Fruit fly (Drosophila melanogaster) whole organism, embryonic: ENCODE results near the gene CG43915.
A peak's percentile ranks its signal among the peaks of the same experiment; 100 is the strongest.

Experiments used
- B-H1 ChIP-seq: fragments of 200-800 bp; sonication (Bioruptor generic); IDR thresholded peaks from 3 replicates; pipeline ENCODE4 v1.3.6; 2022; ENCODE audit warnings: missing biosample characterization, missing genetic modification characterization
- CG10209 ChIP-seq: fragments of 200-800 bp; sonication (Bioruptor generic); optimal IDR thresholded peaks from 3 replicates; lab custom pipeline; 2017; ENCODE audit warnings: missing biosample characterization, mild to moderate bottlenecking, missing genetic modification characterization, missing genetic modification reagents
- CG11247 ChIP-seq: fragments of 200-800 bp; sonication (Bioruptor generic); IDR thresholded peaks from 2 replicates; pipeline ENCODE4 v1.3.6; 2022; ENCODE audit warnings: missing biosample characterization, missing genetic modification characterization
- CG12155 ChIP-seq: fragments of 200-800 bp; sonication (Bioruptor generic); optimal IDR thresholded peaks from 3 replicates; lab custom pipeline; 2016; ENCODE audit warnings: missing biosample characterization, missing genetic modification characterization
- CG12659 ChIP-seq: fragments of 200-800 bp; sonication (Bioruptor generic); optimal IDR thresholded peaks from 3 replicates; lab custom pipeline; 2017; ENCODE audit warnings: mild to moderate bottlenecking, missing biosample characterization, missing genetic modification reagents, missing genetic modification characterization
- CG12769 ChIP-seq: fragments of 200-800 bp; sonication (Bioruptor generic); optimal IDR thresholded peaks from 2 replicates; lab custom pipeline; 2019; ENCODE audit warnings: missing biosample characterization, mild to moderate bottlenecking, missing genetic modification characterization, moderate library complexity
- CG13894 ChIP-seq: fragments of 200-800 bp; sonication (Bioruptor generic); optimal IDR thresholded peaks from 3 replicates; lab custom pipeline; 2018; ENCODE audit warnings: missing biosample characterization, mild to moderate bottlenecking, missing genetic modification characterization, moderate library complexity
- CG15073 ChIP-seq: fragments of 200-800 bp; sonication (Bioruptor generic); optimal IDR thresholded peaks from 2 replicates; lab custom pipeline; 2016; ENCODE audit warnings: missing biosample characterization, missing genetic modification characterization
- CG1529 ChIP-seq: fragments of 200-800 bp; sonication (Bioruptor generic); optimal IDR thresholded peaks from 3 replicates; lab custom pipeline; 2018; ENCODE audit warnings: missing biosample characterization, missing genetic modification characterization
- CG15514 ChIP-seq: fragments of 200-800 bp; sonication (Bioruptor generic); optimal IDR thresholded peaks from 3 replicates; lab custom pipeline; 2017; ENCODE audit warnings: missing biosample characterization, missing genetic modification characterization, mild to moderate bottlenecking, moderate library complexity, missing genetic modification reagents
- CG17359 ChIP-seq: fragments of 200-800 bp; sonication (Bioruptor generic); optimal IDR thresholded peaks from 3 replicates; lab custom pipeline; 2018; ENCODE audit warnings: missing biosample characterization, mild to moderate bottlenecking, missing genetic modification characterization, moderate library complexity
- CG17829 ChIP-seq: fragments of 200-800 bp; optimal IDR thresholded peaks from 2 replicates; lab custom pipeline; 2019; ENCODE audit warnings: missing biosample characterization, mild to moderate bottlenecking, missing genetic modification characterization, moderate library complexity
- CG2678 ChIP-seq: fragments of 200-800 bp; sonication (Bioruptor generic); optimal IDR thresholded peaks from 3 replicates; lab custom pipeline; 2019; ENCODE audit warnings: missing biosample characterization, mild to moderate bottlenecking, missing genetic modification characterization, moderate library complexity
- CG32532 ChIP-seq: fragments of 200-800 bp; sonication (Bioruptor generic); IDR thresholded peaks from 2 replicates; pipeline ENCODE4 v1.3.6; 2022; ENCODE audit warnings: missing biosample characterization, missing genetic modification characterization
- CG3407 ChIP-seq: fragments of 200-800 bp; sonication (Bioruptor generic); optimal IDR thresholded peaks from 2 replicates; lab custom pipeline; 2018; ENCODE audit warnings: missing biosample characterization, mild to moderate bottlenecking, missing genetic modification characterization
- CG3847 ChIP-seq: fragments of 200-800 bp; sonication (Bioruptor generic); IDR thresholded peaks from 2 replicates; pipeline ENCODE4 v1.3.6; 2022; ENCODE audit warnings: missing biosample characterization, missing genetic modification characterization
- CG9727 ChIP-seq: fragments of 200-800 bp; sonication (Bioruptor generic); optimal IDR thresholded peaks from 3 replicates; lab custom pipeline; 2017; ENCODE audit warnings: missing biosample characterization, mild to moderate bottlenecking, missing genetic modification characterization
- Camta ChIP-seq: fragments of 200-800 bp; sonication (Bioruptor generic); optimal IDR thresholded peaks from 2 replicates; lab custom pipeline; 2016; ENCODE audit warnings: missing biosample characterization, missing genetic modification characterization
- CoRest ChIP-seq: fragments of 200-800 bp; sonication (Bioruptor generic); optimal IDR thresholded peaks from 3 replicates; lab custom pipeline; 2018; ENCODE audit warnings: missing biosample characterization, mild to moderate bottlenecking, missing genetic modification characterization, moderate library complexity
- D ChIP-seq, 2 experiments: fragments of 200-800 bp in 1 of 2; fragments of >200 bp in 1 of 2; sonication (Bioruptor generic) in 1 of 2; optimal IDR thresholded peaks; 2 replicates in 1 of 2; 3 replicates in 1 of 2; lab custom pipeline; 2017; ENCODE audit warnings: mild to moderate bottlenecking in 1 of 2, missing biosample characterization in 1 of 2, missing genetic modification characterization in 1 of 2, missing genetic modification reagents in 1 of 2
- Deaf1 ChIP-seq: fragments of 200-800 bp; optimal IDR thresholded peaks from 3 replicates; lab custom pipeline; 2019; ENCODE audit warnings: missing biosample characterization, mild to moderate bottlenecking, missing genetic modification characterization, moderate library complexity
- HLH3B ChIP-seq: fragments of 200-800 bp; sonication (Bioruptor generic); IDR thresholded peaks from 2 replicates; pipeline ENCODE4 v1.3.6; 2022; ENCODE audit warnings: missing biosample characterization, missing genetic modification characterization
- HmgD ChIP-seq: fragments of 200-800 bp; sonication (Bioruptor generic); optimal IDR thresholded peaks from 3 replicates; lab custom pipeline; 2016; ENCODE audit warnings: missing biosample characterization, missing genetic modification characterization
- Hr39 ChIP-seq: fragments of >200 bp; optimal IDR thresholded peaks from 2 replicates; lab custom pipeline; 2017
- Pdp1 ChIP-seq, 2 experiments: fragments of 200-800 bp; sonication (Bioruptor generic); optimal IDR thresholded peaks; 3 replicates each; lab custom pipeline; 2016; ENCODE audit warnings: missing biosample characterization in 2 of 2, missing genetic modification characterization in 2 of 2, mild to moderate bottlenecking in 1 of 2, moderate library complexity in 1 of 2
- Sry-δ ChIP-seq: fragments of 200-800 bp; sonication (Bioruptor generic); optimal IDR thresholded peaks from 2 replicates; lab custom pipeline; 2016; ENCODE audit warnings: missing biosample characterization, missing genetic modification characterization
- Trl ChIP-seq, 3 experiments: fragments of >200 bp in 2 of 3; fragments of 200-800 bp in 1 of 3; sonication (Bioruptor generic) in 1 of 3; optimal IDR thresholded peaks; 2 replicates in 1 of 3; 3 replicates in 2 of 3; lab custom pipeline; 2016 to 2017; ENCODE audit warnings: missing biosample characterization in 1 of 3, missing genetic modification characterization in 1 of 3
- YL-1 ChIP-seq: fragments of 200-800 bp; sonication (Bioruptor generic); optimal IDR thresholded peaks from 3 replicates; lab custom pipeline; 2017; ENCODE audit warnings: missing biosample characterization, mild to moderate bottlenecking, missing genetic modification characterization
- abd-A ChIP-seq: fragments of 200-800 bp; sonication (Bioruptor generic); optimal IDR thresholded peaks from 3 replicates; lab custom pipeline; 2019; ENCODE audit warnings: missing biosample characterization, mild to moderate bottlenecking, missing genetic modification characterization, moderate library complexity
- bbx ChIP-seq: fragments of 200-800 bp; sonication (Bioruptor generic); IDR thresholded peaks from 2 replicates; pipeline ENCODE4 v1.3.6; 2022; ENCODE audit warnings: missing biosample characterization, missing genetic modification characterization; ENCODE audit not compliant: partially characterized antibody
- chinmo ChIP-seq: fragments of 200-800 bp; sonication (Bioruptor generic); IDR thresholded peaks from 4 replicates; pipeline ENCODE4 v1.3.6; 2022; ENCODE audit warnings: missing biosample characterization, missing genetic modification characterization; ENCODE audit not compliant: partially characterized antibody
- crol ChIP-seq: fragments of 200-800 bp; sonication (Bioruptor generic); IDR thresholded peaks from 2 replicates; pipeline ENCODE4 v1.3.6; 2022; ENCODE audit warnings: missing biosample characterization, missing genetic modification characterization
- ewg ChIP-seq: fragments of 200-800 bp; sonication (Bioruptor generic); optimal IDR thresholded peaks from 3 replicates; lab custom pipeline; 2017; ENCODE audit warnings: mild to moderate bottlenecking, missing biosample characterization, missing genetic modification reagents, missing genetic modification characterization
- fd3F ChIP-seq: fragments of 200-800 bp; sonication (Bioruptor generic); optimal IDR thresholded peaks from 2 replicates; lab custom pipeline; 2018; ENCODE audit warnings: missing biosample characterization, mild to moderate bottlenecking, missing genetic modification characterization, moderate library complexity
- fd96Cb ChIP-seq: fragments of 200-800 bp; sonication (Bioruptor generic); optimal IDR thresholded peaks from 2 replicates; lab custom pipeline; 2018; ENCODE audit warnings: missing biosample characterization, mild to moderate bottlenecking, missing genetic modification characterization, moderate library complexity
- fu2 ChIP-seq: fragments of 200-800 bp; sonication (Bioruptor generic); optimal IDR thresholded peaks from 2 replicates; lab custom pipeline; 2016; ENCODE audit warnings: missing biosample characterization, missing genetic modification characterization
- gt ChIP-seq: fragments of 200-800 bp; sonication (Bioruptor generic); IDR thresholded peaks from 2 replicates; pipeline ENCODE4 v1.3.6; 2022; ENCODE audit warnings: missing biosample characterization, missing genetic modification characterization
- kah ChIP-seq: fragments of 200-800 bp; sonication (Bioruptor generic); optimal IDR thresholded peaks from 2 replicates; lab custom pipeline; 2018; ENCODE audit warnings: missing biosample characterization, mild to moderate bottlenecking, missing genetic modification characterization
- nerfin-1 ChIP-seq: fragments of 200-800 bp; sonication (Bioruptor generic); optimal IDR thresholded peaks from 3 replicates; lab custom pipeline; 2019; ENCODE audit warnings: missing biosample characterization, mild to moderate bottlenecking, missing genetic modification characterization, moderate library complexity
- pita ChIP-seq: fragments of 200-800 bp; sonication (Bioruptor generic); optimal IDR thresholded peaks from 2 replicates; lab custom pipeline; 2017; ENCODE audit warnings: missing biosample characterization, mild to moderate bottlenecking, missing genetic modification characterization
- prd ChIP-seq, 3 experiments: fragments of >200 bp in 2 of 3; fragments of 200-800 bp in 1 of 3; sonication (Bioruptor generic) in 1 of 3; optimal IDR thresholded peaks in 2 of 3; IDR thresholded peaks in 1 of 3; 2 replicates in 2 of 3; 3 replicates in 1 of 3; pipeline versions ENCODE4 v1.3.6 to Lab custom; 2017 to 2022; ENCODE audit warnings: missing biosample characterization in 1 of 3, missing genetic modification characterization in 1 of 3
- pros ChIP-seq: fragments of 200-800 bp; sonication (Bioruptor generic); optimal IDR thresholded peaks from 3 replicates; lab custom pipeline; 2019; ENCODE audit warnings: missing biosample characterization, mild to moderate bottlenecking, missing genetic modification characterization, moderate library complexity
- row ChIP-seq: fragments of 200-800 bp; sonication (Bioruptor generic); IDR thresholded peaks from 3 replicates; pipeline ENCODE4 v1.3.6; 2022; ENCODE audit warnings: missing biosample characterization, missing genetic modification characterization
- scrt ChIP-seq: fragments of 200-800 bp; sonication (Bioruptor generic); optimal IDR thresholded peaks from 2 replicates; lab custom pipeline; 2018; ENCODE audit warnings: missing biosample characterization, mild to moderate bottlenecking, missing genetic modification characterization, moderate library complexity
- sqz ChIP-seq: fragments of 200-800 bp; sonication (Bioruptor generic); optimal IDR thresholded peaks from 3 replicates; lab custom pipeline; 2018; ENCODE audit warnings: missing biosample characterization, mild to moderate bottlenecking, missing genetic modification characterization
- z ChIP-seq: fragments of 200-800 bp; sonication (Bioruptor generic); IDR thresholded peaks from 3 replicates; pipeline ENCODE4 v1.3.6; 2022; ENCODE audit warnings: missing biosample characterization, missing genetic modification characterization
- zf30C ChIP-seq: fragments of 200-800 bp; sonication (Bioruptor generic); optimal IDR thresholded peaks from 3 replicates; lab custom pipeline; 2018; ENCODE audit warnings: missing biosample characterization, mild to moderate bottlenecking, missing genetic modification characterization

Gene CG43915

dm6 chr3L:3965102-3965501 lies 7.6 kb upstream of the CG43915 start:
- TF ChIP-seq prd (optimal IDR thresholded peaks at IDR 0.05; lab: Kevin White, UChicago) (no peak), prd (GFP tag; IDR thresholded peaks at IDR 0.05; lab: Robert Waterston, UW) (no peak), CG1529 (GFP tag; lab: Kevin White, UChicago) (no peak), chinmo (GFP tag; lab: Robert Waterston, UW) (0 out of 4 replicates have a peak, but pooled peaks have one; percentile 31), nerfin-1 (peak; percentile 6), CG12155 (GFP tag; lab: Kevin White, UChicago) (peak; percentile 31), HmgD (GFP tag; lab: Kevin White, UChicago) (no peak), sqz (GFP tag; lab: Kevin White, UChicago) (peak; percentile 72), Deaf1 (tag; lab: Kevin White, UChicago) (peak; percentile 19), HLH3B (no peak), CG13894 (tag; lab: Kevin White, UChicago) (peak; percentile 15), CG11247 (GFP tag; lab: Robert Waterston, UW) (no peak), pros (GFP tag; lab: Kevin White, UChicago) (peak; percentile 45), scrt (peak; percentile 100), ewg (GFP tag; lab: Kevin White, UChicago) (peak; percentile 80), z (0 out of 3 replicates have a peak, but pooled peaks have one; percentile 5), row (no peak), Pdp1 (GFP tag; optimal IDR thresholded peaks at IDR 0.05; lab: Kevin White, UChicago) (peak in 1 of 2 experiments; percentile 90), kah (GFP tag; lab: Kevin White, UChicago) (peak; percentile 18), Trl (optimal IDR thresholded peaks at IDR 0.05; lab: Kevin White, UChicago) (peak in 1 of 2 experiments; percentile 15), Trl (GFP tag; optimal IDR thresholded peaks at IDR 0.05; lab: Kevin White, UChicago) (no peak), abd-A (tag; lab: Kevin White, UChicago) (peak; percentile 58)

dm6 chr3L:3970372-3971031 lies 2.2 kb upstream of the CG43915 start:
- peak; percentile 19 for TF ChIP-seq fd96Cb (tag; lab: Kevin White, UChicago)
- no peak for TF ChIP-seq gt (GFP tag; lab: Robert Waterston, UW)
- TF ChIP-seq CG15073 (GFP tag; lab: Kevin White, UChicago): no peak
- peak; percentile 22 for TF ChIP-seq CG12769 (tag; lab: Kevin White, UChicago)
- TF ChIP-seq CG9727: peak; percentile 57
- peak; percentile 7 for TF ChIP-seq CG17829
- TF ChIP-seq bbx (GFP tag; lab: Robert Waterston, UW): no peak
- peak; percentile 43 for TF ChIP-seq CG17359 (tag; lab: Kevin White, UChicago)
- peak; percentile 3 for TF ChIP-seq Camta (GFP tag; lab: Kevin White, UChicago)
- no peak for TF ChIP-seq Sry-δ
- TF ChIP-seq CG32532 (GFP tag; lab: Robert Waterston, UW): peak; percentile 39; the same call in 1 of the 2 replicates
- peak; percentile 46; the same call in 1 of the 2 replicates for TF ChIP-seq CG3847 (GFP tag; lab: Robert Waterston, UW)
- no peak for TF ChIP-seq Hr39 (lab: Kevin White, UChicago)
- TF ChIP-seq CoRest (tag; lab: Kevin White, UChicago): peak; percentile 57
- peak; percentile 17 for TF ChIP-seq fd3F (GFP tag; lab: Kevin White, UChicago)
- TF ChIP-seq crol (GFP tag; lab: Robert Waterston, UW): no peak
- TF ChIP-seq CG2678 (tag; lab: Kevin White, UChicago): peak; percentile 68
- no peak for TF ChIP-seq YL-1 (GFP tag; lab: Kevin White, UChicago)
- TF ChIP-seq B-H1 (GFP tag; lab: Robert Waterston, UW): no peak
- peak; percentile 23 for TF ChIP-seq CG15514 (GFP tag; lab: Kevin White, UChicago)
- no peak for TF ChIP-seq zf30C (GFP tag; lab: Kevin White, UChicago)
- TF ChIP-seq pita: no peak
- peak; percentile 17 for TF ChIP-seq fu2 (GFP tag; lab: Kevin White, UChicago)
- TF ChIP-seq CG12659 (GFP tag; lab: Kevin White, UChicago): peak; percentile 51
- peak; percentile 2 for TF ChIP-seq CG3407 (GFP tag; lab: Kevin White, UChicago)
- TF ChIP-seq D (optimal IDR thresholded peaks at IDR 0.05; lab: Kevin White, UChicago): no peak
- peak; percentile 9 for TF ChIP-seq D (GFP tag; optimal IDR thresholded peaks at IDR 0.05; lab: Kevin White, UChicago)
- peak; percentile 35 for TF ChIP-seq CG10209
- TF ChIP-seq ewg (GFP tag; lab: Kevin White, UChicago): peak; percentile 10
